Fruit fly (Drosophila melanogaster) whole organism, adult: ENCODE data around the gene Bcat.

Experiments used
- CG11617 ChIP-seq: fragments of 200-800 bp; sonication (Bioruptor generic); optimal IDR thresholded peaks from 2 replicates; lab custom pipeline; 2017; ENCODE audit warnings: mild to moderate bottlenecking, missing biosample characterization, missing genetic modification reagents, missing genetic modification characterization
- CG14711 ChIP-seq: fragments of 200-800 bp; sonication (Bioruptor generic); optimal IDR thresholded peaks from 2 replicates; lab custom pipeline; 2018; ENCODE audit warnings: missing biosample characterization, mild to moderate bottlenecking, missing genetic modification characterization, moderate library complexity
- CG1620 ChIP-seq: fragments of 200-800 bp; sonication (Bioruptor generic); optimal IDR thresholded peaks from 2 replicates; lab custom pipeline; 2016; ENCODE audit warnings: missing biosample characterization, missing genetic modification characterization
- CG33017 ChIP-seq: fragments of 200-800 bp; sonication (Bioruptor generic); optimal IDR thresholded peaks from 2 replicates; lab custom pipeline; 2018; ENCODE audit warnings: missing biosample characterization, mild to moderate bottlenecking, missing genetic modification characterization, moderate library complexity
- CG5204 ChIP-seq: fragments of 200-800 bp; sonication (Bioruptor generic); optimal IDR thresholded peaks from 2 replicates; lab custom pipeline; 2016; ENCODE audit warnings: missing biosample characterization, missing genetic modification characterization
- CG7045 ChIP-seq: fragments of 200-800 bp; sonication (Bioruptor generic); optimal IDR thresholded peaks from 2 replicates; lab custom pipeline; 2017; ENCODE audit warnings: missing biosample characterization, mild to moderate bottlenecking, missing genetic modification characterization
- CG7101 ChIP-seq: fragments of 200-800 bp; sonication (Bioruptor generic); optimal IDR thresholded peaks from 2 replicates; lab custom pipeline; 2018; ENCODE audit warnings: missing biosample characterization, mild to moderate bottlenecking, missing genetic modification characterization, moderate library complexity
- bab1 ChIP-seq: fragments of 200-800 bp; sonication (Bioruptor generic); optimal IDR thresholded peaks from 3 replicates; lab custom pipeline; 2019; ENCODE audit warnings: missing biosample characterization, mild to moderate bottlenecking, missing genetic modification characterization, moderate library complexity
- kay ChIP-seq: fragments of 200-800 bp; sonication (Bioruptor generic); peaks from one replicate; lab custom pipeline; 2016; ENCODE audit warnings: missing biosample characterization, missing genetic modification characterization, borderline replicate concordance
- ovo ChIP-seq: fragments of 200-800 bp; sonication (Bioruptor generic); optimal IDR thresholded peaks from 2 replicates; lab custom pipeline; 2016; ENCODE audit warnings: missing biosample characterization, missing genetic modification characterization
- pad ChIP-seq: fragments of 200-800 bp; sonication (Bioruptor generic); optimal IDR thresholded peaks from 3 replicates; lab custom pipeline; 2017; ENCODE audit warnings: missing biosample characterization, missing genetic modification characterization, mild to moderate bottlenecking, moderate library complexity, missing genetic modification reagents
- tj ChIP-seq: fragments of 200-800 bp; sonication (Bioruptor generic); optimal IDR thresholded peaks from 3 replicates; lab custom pipeline; 2017; ENCODE audit warnings: missing biosample characterization, mild to moderate bottlenecking, missing genetic modification characterization, moderate library complexity

DNA sequence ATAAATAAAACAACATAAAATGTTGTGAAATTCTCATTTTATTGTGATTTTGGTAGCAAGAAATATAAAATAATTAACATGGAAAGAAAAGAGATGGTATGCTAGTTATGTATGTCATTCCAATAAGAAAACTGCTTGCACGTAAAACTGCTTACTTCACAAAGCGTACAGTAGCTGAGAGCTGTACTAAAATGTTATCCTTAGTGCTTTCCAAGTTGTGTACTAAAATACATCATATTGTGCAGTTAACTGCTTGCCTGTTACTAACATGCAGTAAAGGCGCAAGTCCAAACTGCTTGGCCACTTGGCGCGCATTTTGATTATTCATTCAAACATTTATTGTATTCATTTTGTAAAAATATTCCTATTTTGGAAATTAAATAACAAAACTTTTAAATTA lies 24.4 kb downstream of the Bcat start:
- TF ChIP-seq CG7045 (GFP tag; lab: Kevin White, UChicago): no peak
- no peak for TF ChIP-seq CG1620
- TF ChIP-seq CG11617 (GFP tag; lab: Kevin White, UChicago): no peak
- no peak for TF ChIP-seq CG14711 (tag; lab: Kevin White, UChicago)
- TF ChIP-seq pad (GFP tag; lab: Kevin White, UChicago): no peak
- no peak for TF ChIP-seq CG5204 (GFP tag; lab: Kevin White, UChicago)
- no peak for TF ChIP-seq bab1 (GFP tag; lab: Kevin White, UChicago)
- TF ChIP-seq CG7101 (tag; lab: Kevin White, UChicago): no peak
- TF ChIP-seq tj (GFP tag; lab: Kevin White, UChicago): no peak
- TF ChIP-seq CG33017 (tag; lab: Kevin White, UChicago): no peak
- no peak for TF ChIP-seq ovo (GFP tag; lab: Kevin White, UChicago)
- TF ChIP-seq kay (GFP tag; lab: Kevin White, UChicago): no peak
